Worm (Caenorhabditis elegans) whole organism, young adult: ENCODE data around the gene nhr-84.

ENCODE experiments used
- C06A6.2 ChIP-seq: fragments of 200-800 bp; sonication (Bioruptor generic); conservative IDR thresholded peaks from 2 replicates; pipeline ENCODE4 v1.3.6; 2022; ENCODE audit warnings: missing genetic modification characterization, missing compliant biosample characterization
- F23B12.7 ChIP-seq: sonication (generic microtip); optimal IDR thresholded peaks from 2 replicates; lab custom pipeline; 2017; ENCODE audit warnings: missing genetic modification characterization, mild to moderate bottlenecking, missing compliant biosample characterization, antibody characterized with exemption, moderate library complexity; ENCODE audit not compliant: insufficient read depth
- F33H1.4 ChIP-seq: fragments of 200-800 bp; sonication (Bioruptor generic); IDR thresholded peaks from 2 replicates; pipeline ENCODE4 v1.3.6; 2022; ENCODE audit warnings: missing genetic modification reagents, missing genetic modification characterization, missing compliant biosample characterization
- Y79H2A.3 ChIP-seq: fragments of 200-800 bp; sonication (Bioruptor generic); conservative IDR thresholded peaks from 2 replicates; pipeline ENCODE4 v1.3.6; 2022; ENCODE audit warnings: missing genetic modification reagents, missing genetic modification characterization, missing compliant biosample characterization
- aptf-3 ChIP-seq: fragments of 200-800 bp; sonication (Bioruptor generic); IDR thresholded peaks from 2 replicates; pipeline ENCODE4 v1.3.6; 2022; ENCODE audit warnings: missing genetic modification characterization, missing compliant biosample characterization
- him-1 ChIP-seq: sonication (generic microtip); optimal IDR thresholded peaks from 2 replicates; lab custom pipeline; 2016; ENCODE audit warnings: missing genotype, missing genetic modification reagents, missing genetic modification characterization, missing compliant biosample characterization
- hmg-20 ChIP-seq: fragments of 200-800 bp; sonication (Bioruptor generic); IDR thresholded peaks from 2 replicates; pipeline ENCODE4 v1.3.6; 2022; ENCODE audit warnings: missing genetic modification reagents, missing genetic modification characterization, missing compliant biosample characterization
- let-607 ChIP-seq, 2 experiments: fragments of 200-800 bp in 1 of 2; sonication (Bioruptor generic) in 1 of 2; sonication (generic microtip) in 1 of 2; optimal IDR thresholded peaks; 2 replicates each; lab custom pipeline; 2016 to 2018; ENCODE audit warnings: mild to moderate bottlenecking in 2 of 2, missing compliant biosample characterization in 2 of 2, missing genetic modification characterization in 2 of 2, moderate library complexity in 2 of 2, missing genotype in 1 of 2
- madf-8 ChIP-seq: fragments of 200-800 bp; sonication (Bioruptor generic); conservative IDR thresholded peaks from 2 replicates; pipeline ENCODE4 v1.3.6; 2022; ENCODE audit warnings: missing genetic modification reagents, missing genetic modification characterization, missing compliant biosample characterization
- nfya-1 ChIP-seq: sonication (generic microtip); optimal IDR thresholded peaks from 2 replicates; lab custom pipeline; 2017; ENCODE audit warnings: antibody characterized with exemption, missing compliant biosample characterization, missing genetic modification characterization, borderline replicate concordance; ENCODE audit not compliant: insufficient read depth
- rcor-1 ChIP-seq: fragments of 200-800 bp; sonication (Bioruptor generic); IDR thresholded peaks from 2 replicates; pipeline ENCODE4 v1.3.6; 2022; ENCODE audit warnings: missing genetic modification reagents, missing genetic modification characterization, missing compliant biosample characterization
- sptf-2 ChIP-seq: fragments of 200-800 bp; sonication (Bioruptor generic); optimal IDR thresholded peaks from 2 replicates; lab custom pipeline; 2018; ENCODE audit warnings: mild to moderate bottlenecking, missing genetic modification characterization, missing compliant biosample characterization
- ztf-18 ChIP-seq: sonication (generic microtip); optimal IDR thresholded peaks from 2 replicates; lab custom pipeline; 2016; ENCODE audit warnings: missing genotype, mild to moderate bottlenecking, missing genetic modification characterization, missing compliant biosample characterization

- TF ChIP-seq hmg-20 (GFP tag; lab: Robert Waterston, UW) (no peak), let-607 (tag; optimal IDR thresholded peaks at IDR 0.05; lab: Kevin White, UChicago) (no peak), Y79H2A.3 (no peak), him-1 (tag; lab: Kevin White, UChicago) (no peak), sptf-2 (GFP tag; lab: Kevin White, UChicago) (no peak), rcor-1 (GFP tag; lab: Robert Waterston, UW) (no peak), nfya-1 (no peak), F23B12.7 (tag; lab: Kevin White, UChicago) (no peak), ztf-18 (no peak), C06A6.2 (GFP tag; lab: Robert Waterston, UW) (no peak), aptf-3 (no peak), F33H1.4 (GFP tag; lab: Robert Waterston, UW) (no peak), madf-8 (GFP tag; lab: Robert Waterston, UW) (no peak)
Measured at ce11 chrV:15914774-15915173, 35.4 kb upstream of the nhr-84 start.
